Worm (Caenorhabditis elegans) whole organism, L1 larva: ENCODE results near the gene F35E12.6.

Source experiments
- ceh-8 ChIP-seq: fragments of 200-800 bp; sonication (Bioruptor generic); optimal IDR thresholded peaks from 2 replicates; lab custom pipeline; 2018; ENCODE audit warnings: mild to moderate bottlenecking, missing genetic modification characterization, moderate library complexity, missing compliant biosample characterization
- elt-2 ChIP-seq: sonication (generic microtip); optimal IDR thresholded peaks from 2 replicates; lab custom pipeline; 2016; ENCODE audit warnings: missing genetic modification characterization, mild to moderate bottlenecking, inconsistent platforms, missing compliant biosample characterization, missing genetic modification reagents
- mep-1 ChIP-seq: fragments of 150-350 bp; optimal IDR thresholded peaks from 2 replicates; lab custom pipeline; 2014; ENCODE audit warnings: missing biosample characterization, missing genetic modification characterization
- nhr-12 ChIP-seq: sonication (generic microtip); optimal IDR thresholded peaks from 2 replicates; lab custom pipeline; 2017; ENCODE audit warnings: missing biosample characterization, missing genetic modification characterization
- nhr-237 ChIP-seq: fragments of 150-350 bp; optimal IDR thresholded peaks from 2 replicates; lab custom pipeline; 2014; ENCODE audit warnings: missing biosample characterization, missing genetic modification characterization
- unc-62 ChIP-seq: fragments of 150-350 bp; optimal IDR thresholded peaks from 2 replicates; lab custom pipeline; 2014; ENCODE audit warnings: missing biosample characterization, missing genetic modification reagents, missing genetic modification characterization

DNA sequence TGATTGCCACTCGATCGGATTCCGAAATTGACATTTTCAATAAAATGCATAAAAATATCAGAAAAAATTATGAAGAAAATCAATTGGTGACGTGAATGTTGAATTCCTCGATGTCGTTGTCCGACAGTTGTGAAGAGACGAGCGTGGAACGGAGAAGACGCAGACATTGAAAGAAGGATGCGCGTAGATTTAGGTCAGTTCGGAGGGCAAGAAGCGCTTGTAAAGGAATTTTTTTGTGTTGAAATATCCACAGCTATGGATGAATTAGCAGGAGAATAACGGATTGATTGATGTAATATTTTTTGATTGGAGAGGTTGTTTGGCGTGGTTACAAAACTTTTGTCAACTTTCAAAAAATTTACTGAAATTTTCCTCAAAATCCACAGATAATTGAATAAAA lies 32.3 kb upstream of the F35E12.6 start, which contains the start of gene F20G2.3:
- no peak for TF ChIP-seq elt-2 (tag; lab: Kevin White, UChicago)
- no peak for TF ChIP-seq nhr-237 (tag; lab: Kevin White, UChicago)
- no peak for TF ChIP-seq mep-1
- no peak for TF ChIP-seq unc-62 (GFP tag; lab: Kevin White, UChicago)
- no peak for TF ChIP-seq nhr-12 (tag; lab: Kevin White, UChicago)
- TF ChIP-seq ceh-8 = no peak
